Fruit fly (Drosophila melanogaster) whole organism, embryonic: ENCODE results near the gene Pgm1.

ENCODE experiments used
- CG10209 ChIP-seq: fragments of 200-800 bp; sonication (Bioruptor generic); optimal IDR thresholded peaks from 3 replicates; lab custom pipeline; 2017; ENCODE audit warnings: missing biosample characterization, mild to moderate bottlenecking, missing genetic modification characterization, missing genetic modification reagents
- CG13287 ChIP-seq: fragments of 200-800 bp; sonication (Bioruptor generic); IDR thresholded peaks from 2 replicates; pipeline ENCODE4 v1.3.6; 2022; ENCODE audit warnings: missing biosample characterization, missing genetic modification characterization; ENCODE audit not compliant: partially characterized antibody
- CG14667 ChIP-seq: fragments of 200-800 bp; sonication (Bioruptor generic); IDR thresholded peaks from 2 replicates; pipeline ENCODE4 v1.3.6; 2022; ENCODE audit warnings: missing biosample characterization, missing genetic modification characterization
- CG17612 ChIP-seq: fragments of 200-800 bp; sonication (Bioruptor generic); IDR thresholded peaks from 2 replicates; pipeline ENCODE4 v1.3.6; 2022; ENCODE audit warnings: missing biosample characterization, missing genetic modification characterization
- CG17829 ChIP-seq: fragments of 200-800 bp; optimal IDR thresholded peaks from 2 replicates; lab custom pipeline; 2019; ENCODE audit warnings: missing biosample characterization, mild to moderate bottlenecking, missing genetic modification characterization, moderate library complexity
- CG18011 ChIP-seq: fragments of 200-800 bp; sonication (Bioruptor generic); optimal IDR thresholded peaks from 2 replicates; lab custom pipeline; 2017; ENCODE audit warnings: missing biosample characterization, missing genetic modification characterization, mild to moderate bottlenecking, moderate library complexity, missing genotype
- CG18476 ChIP-seq: fragments of 200-800 bp; sonication (Bioruptor generic); optimal IDR thresholded peaks from 2 replicates; lab custom pipeline; 2016; ENCODE audit warnings: missing biosample characterization, mild to moderate bottlenecking, missing genetic modification characterization
- CG2889 ChIP-seq: fragments of 200-800 bp; sonication (Bioruptor generic); IDR thresholded peaks from 3 replicates; pipeline ENCODE4 v1.3.6; 2022; ENCODE audit warnings: missing biosample characterization, missing genetic modification characterization
- CG30403 ChIP-seq: fragments of 200-800 bp; sonication (Bioruptor generic); optimal IDR thresholded peaks from 3 replicates; lab custom pipeline; 2016; ENCODE audit warnings: missing biosample characterization, missing genetic modification characterization
- CG4404 ChIP-seq: fragments of 200-800 bp; sonication (Bioruptor generic); IDR thresholded peaks from 2 replicates; pipeline ENCODE4 v1.3.6; 2022; ENCODE audit warnings: missing biosample characterization, missing genetic modification characterization
- CG4730 ChIP-seq: fragments of 200-800 bp; sonication (Bioruptor generic); IDR thresholded peaks from 2 replicates; pipeline ENCODE4 v1.3.6; 2022; ENCODE audit warnings: missing biosample characterization, missing genetic modification characterization
- CG7357 ChIP-seq: fragments of 200-800 bp; sonication (Bioruptor generic); IDR thresholded peaks from 3 replicates; pipeline ENCODE4 v1.3.6; 2022; ENCODE audit warnings: missing biosample characterization, missing genetic modification characterization
- CG7786 ChIP-seq: fragments of 200-800 bp; sonication (Bioruptor generic); optimal IDR thresholded peaks from 2 replicates; lab custom pipeline; 2016; ENCODE audit warnings: missing biosample characterization, missing genetic modification characterization
- CG8089 ChIP-seq: fragments of 200-800 bp; sonication (Bioruptor generic); optimal IDR thresholded peaks from 3 replicates; lab custom pipeline; 2016; ENCODE audit warnings: missing biosample characterization, missing genetic modification characterization
- D ChIP-seq, 2 experiments: fragments of 200-800 bp in 1 of 2; fragments of >200 bp in 1 of 2; sonication (Bioruptor generic) in 1 of 2; optimal IDR thresholded peaks; 2 replicates in 1 of 2; 3 replicates in 1 of 2; lab custom pipeline; 2017; ENCODE audit warnings: mild to moderate bottlenecking in 1 of 2, missing biosample characterization in 1 of 2, missing genetic modification characterization in 1 of 2, missing genetic modification reagents in 1 of 2
- Dad ChIP-seq: fragments of 200-800 bp; sonication (Bioruptor generic); optimal IDR thresholded peaks from 3 replicates; lab custom pipeline; 2016; ENCODE audit warnings: missing biosample characterization, missing genetic modification characterization
- Deaf1 ChIP-seq: fragments of 200-800 bp; optimal IDR thresholded peaks from 3 replicates; lab custom pipeline; 2019; ENCODE audit warnings: missing biosample characterization, mild to moderate bottlenecking, missing genetic modification characterization, moderate library complexity
- Ets65A ChIP-seq: fragments of 200-800 bp; sonication (Bioruptor generic); peaks from one replicate; lab custom pipeline; 2016; ENCODE audit warnings: missing biosample characterization, missing genetic modification characterization
- Hr3 ChIP-seq: fragments of 200-800 bp; sonication (Bioruptor generic); optimal IDR thresholded peaks from 3 replicates; lab custom pipeline; 2016; ENCODE audit warnings: missing biosample characterization, missing genetic modification characterization
- Med ChIP-seq: fragments of 200-800 bp; sonication (Bioruptor generic); peaks from one replicate; lab custom pipeline; 2016; ENCODE audit warnings: missing biosample characterization, missing genetic modification characterization, mild to moderate bottlenecking, inconsistent platforms, moderate library complexity
- PHDP ChIP-seq: fragments of 200-800 bp; sonication (Bioruptor generic); optimal IDR thresholded peaks from 3 replicates; lab custom pipeline; 2018; ENCODE audit warnings: missing biosample characterization, mild to moderate bottlenecking, missing genetic modification characterization, moderate library complexity
- Poxn ChIP-seq: fragments of 200-800 bp; sonication (Bioruptor generic); IDR thresholded peaks from 2 replicates; pipeline ENCODE4 v1.3.6; 2022; ENCODE audit warnings: missing biosample characterization, missing genetic modification characterization
- Xrp1 ChIP-seq: fragments of 200-800 bp; sonication (Bioruptor generic); IDR thresholded peaks from 2 replicates; pipeline ENCODE4 v1.3.6; 2022; ENCODE audit warnings: missing biosample characterization, missing genetic modification characterization
- ase ChIP-seq: fragments of 200-800 bp; sonication (Bioruptor generic); IDR thresholded peaks from 3 replicates; pipeline ENCODE4 v1.3.6; 2022; ENCODE audit warnings: missing biosample characterization, missing genetic modification characterization
- bbx ChIP-seq: fragments of 200-800 bp; sonication (Bioruptor generic); IDR thresholded peaks from 2 replicates; pipeline ENCODE4 v1.3.6; 2022; ENCODE audit warnings: missing biosample characterization, missing genetic modification characterization; ENCODE audit not compliant: partially characterized antibody
- btn ChIP-seq: fragments of 200-800 bp; sonication (Bioruptor generic); optimal IDR thresholded peaks from 2 replicates; lab custom pipeline; 2016; ENCODE audit warnings: missing biosample characterization, missing genetic modification characterization
- chm ChIP-seq: fragments of 200-800 bp; sonication (Bioruptor generic); IDR thresholded peaks from 2 replicates; pipeline ENCODE4 v1.3.6; 2022; ENCODE audit warnings: missing biosample characterization, missing genetic modification characterization
- cwo ChIP-seq: fragments of 200-800 bp; sonication (Bioruptor generic); optimal IDR thresholded peaks from 3 replicates; lab custom pipeline; 2017; ENCODE audit warnings: missing biosample characterization, missing genetic modification characterization, mild to moderate bottlenecking, moderate library complexity, missing genetic modification reagents
- dati ChIP-seq: fragments of 200-800 bp; sonication (Bioruptor generic); IDR thresholded peaks from 2 replicates; pipeline ENCODE4 v1.3.6; 2022; ENCODE audit warnings: missing biosample characterization, missing genetic modification characterization
- esg ChIP-seq: fragments of 200-800 bp; sonication (Bioruptor generic); conservative IDR thresholded peaks from 2 replicates; pipeline ENCODE4 v1.3.6; 2022; ENCODE audit warnings: missing biosample characterization, missing genetic modification characterization
- ewg ChIP-seq: fragments of 200-800 bp; sonication (Bioruptor generic); optimal IDR thresholded peaks from 3 replicates; lab custom pipeline; 2017; ENCODE audit warnings: mild to moderate bottlenecking, missing biosample characterization, missing genetic modification reagents, missing genetic modification characterization
- exex ChIP-seq: fragments of 200-800 bp; sonication (Bioruptor generic); optimal IDR thresholded peaks from 4 replicates; lab custom pipeline; 2018; ENCODE audit warnings: missing biosample characterization, mild to moderate bottlenecking, missing genetic modification characterization, moderate library complexity
- ftz-f1 ChIP-seq: fragments of 200-800 bp; sonication (Bioruptor generic); optimal IDR thresholded peaks from 2 replicates; lab custom pipeline; 2016; ENCODE audit warnings: missing biosample characterization, missing genetic modification characterization
- gsb-n ChIP-seq: fragments of 200-800 bp; sonication (Bioruptor generic); optimal IDR thresholded peaks from 3 replicates; lab custom pipeline; 2018; ENCODE audit warnings: missing biosample characterization, mild to moderate bottlenecking, missing genetic modification characterization
- hkb ChIP-seq, 2 experiments: fragments of 200-800 bp in 1 of 2; fragments of >200 bp in 1 of 2; sonication (Bioruptor generic) in 1 of 2; IDR thresholded peaks in 1 of 2; optimal IDR thresholded peaks in 1 of 2; 2 replicates each; pipeline versions ENCODE4 v1.3.6 to Lab custom; 2017 to 2022; ENCODE audit warnings: missing biosample characterization in 1 of 2, missing genetic modification characterization in 1 of 2
- jigr1 ChIP-seq: fragments of 200-800 bp; sonication (Bioruptor generic); IDR thresholded peaks from 3 replicates; pipeline ENCODE4 v1.3.6; 2022; ENCODE audit warnings: missing biosample characterization, missing genetic modification characterization
- ken ChIP-seq: fragments of 200-800 bp; sonication (Bioruptor generic); IDR thresholded peaks from 3 replicates; pipeline ENCODE4 v1.3.6; 2022; ENCODE audit warnings: missing biosample characterization, missing genetic modification characterization
- knrl ChIP-seq: fragments of 200-800 bp; sonication (Bioruptor generic); IDR thresholded peaks from 3 replicates; pipeline ENCODE4 v1.3.6; 2022; ENCODE audit warnings: missing biosample characterization, missing genetic modification characterization; ENCODE audit not compliant: partially characterized antibody
- lmd ChIP-seq: fragments of 200-800 bp; sonication (Bioruptor generic); IDR thresholded peaks from 2 replicates; pipeline ENCODE4 v1.3.6; 2022; ENCODE audit warnings: missing biosample characterization, missing genetic modification characterization
- nmo ChIP-seq: fragments of 200-800 bp; sonication (Bioruptor generic); optimal IDR thresholded peaks from 2 replicates; lab custom pipeline; 2018; ENCODE audit warnings: missing biosample characterization, mild to moderate bottlenecking, missing genetic modification characterization, moderate library complexity
- oc ChIP-seq: fragments of 200-800 bp; sonication (Bioruptor generic); optimal IDR thresholded peaks from 2 replicates; lab custom pipeline; 2018; ENCODE audit warnings: missing biosample characterization, mild to moderate bottlenecking, missing genetic modification characterization, moderate library complexity
- pho ChIP-seq: fragments of 200-800 bp; sonication (Bioruptor generic); optimal IDR thresholded peaks from 2 replicates; lab custom pipeline; 2016; ENCODE audit warnings: missing biosample characterization, missing genetic modification characterization
- pum ChIP-seq: fragments of 200-800 bp; sonication (Bioruptor generic); optimal IDR thresholded peaks from 2 replicates; lab custom pipeline; 2016; ENCODE audit warnings: missing biosample characterization, missing genetic modification characterization
- rib ChIP-seq: fragments of 200-800 bp; sonication (Bioruptor generic); IDR thresholded peaks from 2 replicates; pipeline ENCODE4 v1.3.6; 2022; ENCODE audit warnings: missing biosample characterization, missing genetic modification characterization
- sna ChIP-seq: fragments of 200-800 bp; sonication (Bioruptor generic); IDR thresholded peaks from 2 replicates; pipeline ENCODE4 v1.3.6; 2022; ENCODE audit warnings: missing biosample characterization, missing genetic modification characterization; ENCODE audit not compliant: partially characterized antibody
- tll ChIP-seq, 2 experiments: fragments of 200-800 bp in 1 of 2; fragments of >200 bp in 1 of 2; sonication (Bioruptor generic) in 1 of 2; optimal IDR thresholded peaks; 2 replicates each; lab custom pipeline; 2017 to 2019; ENCODE audit warnings: missing biosample characterization in 2 of 2, missing genetic modification characterization in 2 of 2, mild to moderate bottlenecking in 1 of 2, moderate library complexity in 1 of 2
- zen ChIP-seq: fragments of 200-800 bp; sonication (Bioruptor generic); optimal IDR thresholded peaks from 3 replicates; lab custom pipeline; 2018; ENCODE audit warnings: missing biosample characterization, mild to moderate bottlenecking, missing genetic modification characterization, moderate library complexity
- zfh1 ChIP-seq: fragments of 200-800 bp; sonication (Bioruptor generic); IDR thresholded peaks from 3 replicates; pipeline ENCODE4 v1.3.6; 2022; ENCODE audit warnings: missing biosample characterization, missing genetic modification characterization

Pgm1 gene

DNA sequence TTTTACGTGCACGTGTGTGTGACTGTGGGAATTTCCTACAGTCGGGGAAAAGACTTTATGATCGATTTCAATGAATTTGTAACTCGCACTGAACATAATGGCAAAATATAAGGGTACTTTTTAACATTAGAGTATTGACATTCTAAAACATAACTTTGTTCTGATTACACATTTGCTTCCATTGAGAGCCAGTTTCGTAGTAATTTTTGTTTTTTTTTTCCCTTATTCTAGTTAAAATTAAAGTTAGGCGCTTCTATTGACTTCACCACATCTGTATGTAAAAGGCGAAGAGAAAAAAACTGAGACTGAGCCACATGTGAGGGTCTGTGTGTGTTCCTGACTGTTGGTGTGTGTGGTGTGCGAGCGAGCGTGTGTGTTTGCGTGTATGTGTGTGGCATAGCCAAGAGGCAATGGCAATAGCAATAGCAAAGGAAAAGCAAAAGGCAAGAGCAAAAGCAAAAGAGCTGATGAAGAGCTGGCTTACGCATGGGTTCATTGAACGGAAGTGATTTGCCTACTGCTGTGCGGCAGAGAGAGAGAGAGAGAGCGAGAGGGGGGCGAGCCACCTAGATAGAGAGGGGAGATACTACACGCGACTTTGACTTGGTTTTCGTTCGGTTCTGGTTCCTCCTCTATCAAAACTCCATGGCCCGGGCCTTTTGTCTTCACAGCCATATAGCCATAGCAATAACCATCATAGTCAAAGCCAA lies 33.7 kb upstream of the Pgm1 start (continued):
- TF ChIP-seq chm (GFP tag; lab: Robert Waterston, UW) (0 out of 2 replicates have a peak, but pooled peaks have one; percentile 30), ewg (GFP tag; lab: Kevin White, UChicago) (peak; percentile 51), btn (no peak), exex (tag; lab: Kevin White, UChicago) (no peak), CG4730 (GFP tag; lab: Robert Waterston, UW) (peak; percentile 52), ase (GFP tag; lab: Robert Waterston, UW) (0 out of 3 replicates have a peak, but pooled peaks have one; percentile 39), pho (peak; percentile 66), Dad (GFP tag; lab: Kevin White, UChicago) (peak; percentile 45), CG18011 (GFP tag; lab: Kevin White, UChicago) (peak; percentile 58), tll (GFP tag; optimal IDR thresholded peaks at IDR 0.05; lab: Kevin White, UChicago) (no peak), ftz-f1 (GFP tag; lab: Kevin White, UChicago) (no peak), dati (GFP tag; lab: Robert Waterston, UW) (0 out of 2 replicates have a peak, but pooled peaks have one; percentile 1), cwo (peak; percentile 86), Poxn (GFP tag; lab: Robert Waterston, UW) (no peak), D (optimal IDR thresholded peaks at IDR 0.05; lab: Kevin White, UChicago) (no peak), D (GFP tag; optimal IDR thresholded peaks at IDR 0.05; lab: Kevin White, UChicago) (peak; percentile 57), CG30403 (GFP tag; lab: Kevin White, UChicago) (peak; percentile 68), CG2889 (GFP tag; lab: Robert Waterston, UW) (no peak), CG14667 (GFP tag; lab: Robert Waterston, UW) (no peak), hkb (optimal IDR thresholded peaks at IDR 0.05; lab: Kevin White, UChicago) (no peak), hkb (GFP tag; IDR thresholded peaks at IDR 0.05; lab: Robert Waterston, UW) (peak; percentile 58; the same call in 1 of the 2 replicates), CG17612 (GFP tag; lab: Robert Waterston, UW) (peak; percentile 16; the same call in 1 of the 2 replicates), rib (0 out of 2 replicates have a peak, but pooled peaks have one; percentile 41), CG7357 (GFP tag; lab: Robert Waterston, UW) (0 out of 3 replicates have a peak, but pooled peaks have one; percentile 24), CG7786 (peak; percentile 84), bbx (GFP tag; lab: Robert Waterston, UW) (no peak), Med (GFP tag; lab: Kevin White, UChicago) (peak; percentile 82), CG17829 (tag; lab: Kevin White, UChicago) (peak; percentile 58), nmo (GFP tag; lab: Kevin White, UChicago) (peak; percentile 66), zfh1 (GFP tag; lab: Robert Waterston, UW) (peak; percentile 40; the same call in 1 of the 3 replicates), sna (GFP tag; lab: Robert Waterston, UW) (no peak), oc (tag; lab: Kevin White, UChicago) (peak; percentile 33), Ets65A (GFP tag; lab: Kevin White, UChicago) (peak; percentile 34), lmd (peak; percentile 64), zen (tag; lab: Kevin White, UChicago) (no peak), CG10209 (peak; percentile 82), Hr3 (GFP tag; lab: Kevin White, UChicago) (peak; percentile 72), Xrp1 (GFP tag; lab: Robert Waterston, UW) (no peak; the same call in 1 of the 2 replicates), PHDP (tag; lab: Kevin White, UChicago) (peak; percentile 84), CG18476 (GFP tag; lab: Kevin White, UChicago) (peak; percentile 48), pum (GFP tag; lab: Kevin White, UChicago) (peak; percentile 32), CG4404 (no peak), CG13287 (GFP tag; lab: Robert Waterston, UW) (peak; percentile 20; the same call in 1 of the 2 replicates), ken (no peak), Deaf1 (tag; lab: Kevin White, UChicago) (peak; percentile 37), esg (peak; percentile 59), gsb-n (tag; lab: Kevin White, UChicago) (peak; percentile 27), knrl (GFP tag; lab: Robert Waterston, UW) (no peak), CG8089 (GFP tag; lab: Kevin White, UChicago) (peak; percentile 51), jigr1 (GFP tag; lab: Robert Waterston, UW) (no peak)
